Fruit fly (Drosophila melanogaster) whole organism, prepupa: ENCODE measurements around the gene Cralbp.

Experiments used
- CG10669 ChIP-seq: fragments of 200-800 bp; sonication (Bioruptor generic); optimal IDR thresholded peaks from 3 replicates; lab custom pipeline; 2018; ENCODE audit warnings: missing biosample characterization, mild to moderate bottlenecking, missing genetic modification characterization, moderate library complexity
- CG11762 ChIP-seq: fragments of 200-800 bp; sonication (Bioruptor generic); optimal IDR thresholded peaks from 3 replicates; lab custom pipeline; 2016; ENCODE audit warnings: missing biosample characterization, missing genetic modification characterization; ENCODE audit not compliant: insufficient read depth
- CG11902 ChIP-seq: fragments of 200-800 bp; sonication (Bioruptor generic); optimal IDR thresholded peaks from 3 replicates; lab custom pipeline; 2016; ENCODE audit warnings: missing biosample characterization, missing genetic modification characterization
- CG15336 ChIP-seq: fragments of 200-800 bp; sonication (Bioruptor generic); IDR thresholded peaks from 2 replicates; pipeline ENCODE4 v1.3.6; 2022; ENCODE audit warnings: missing biosample characterization, missing genetic modification characterization
- CG1621 ChIP-seq: fragments of 200-800 bp; sonication (Bioruptor generic); optimal IDR thresholded peaks from 3 replicates; lab custom pipeline; 2018; ENCODE audit warnings: missing biosample characterization, mild to moderate bottlenecking, missing genetic modification characterization
- CG16779 ChIP-seq: fragments of 200-800 bp; sonication (Bioruptor generic); optimal IDR thresholded peaks from 3 replicates; lab custom pipeline; 2017; ENCODE audit warnings: missing biosample characterization, mild to moderate bottlenecking, missing genetic modification characterization
- CG3032 ChIP-seq: fragments of 200-800 bp; optimal IDR thresholded peaks from 2 replicates; lab custom pipeline; 2019; ENCODE audit warnings: missing biosample characterization, mild to moderate bottlenecking, missing genetic modification characterization, moderate library complexity
- CG31627 ChIP-seq: fragments of 200-800 bp; sonication (Bioruptor generic); optimal IDR thresholded peaks from 3 replicates; lab custom pipeline; 2016; ENCODE audit warnings: missing biosample characterization, missing genetic modification characterization
- CG34406 ChIP-seq: fragments of 200-800 bp; sonication (Bioruptor generic); optimal IDR thresholded peaks from 3 replicates; lab custom pipeline; 2016; ENCODE audit warnings: missing biosample characterization, missing genetic modification characterization
- CG6163 ChIP-seq: fragments of 200-800 bp; sonication (Bioruptor generic); IDR thresholded peaks from 3 replicates; pipeline ENCODE4 v1.3.6; 2022; ENCODE audit warnings: missing biosample characterization, missing genetic modification characterization
- CG6792 ChIP-seq: fragments of 200-800 bp; sonication (Bioruptor generic); optimal IDR thresholded peaks from 3 replicates; lab custom pipeline; 2016; ENCODE audit warnings: missing biosample characterization, missing genetic modification characterization
- CG6854 ChIP-seq: fragments of 200-800 bp; sonication (Bioruptor generic); optimal IDR thresholded peaks from 2 replicates; lab custom pipeline; 2017; ENCODE audit warnings: missing biosample characterization, mild to moderate bottlenecking, missing genetic modification characterization
- CG7368 ChIP-seq: fragments of 200-800 bp; sonication (Bioruptor generic); optimal IDR thresholded peaks from 3 replicates; lab custom pipeline; 2016; ENCODE audit warnings: missing biosample characterization, missing genetic modification characterization
- CG8119 ChIP-seq: fragments of 200-800 bp; sonication (Bioruptor generic); IDR thresholded peaks from 3 replicates; pipeline ENCODE4 v1.3.6; 2022; ENCODE audit warnings: missing biosample characterization, missing genetic modification characterization
- CG8319 ChIP-seq: fragments of 200-800 bp; sonication (Bioruptor generic); optimal IDR thresholded peaks from 3 replicates; lab custom pipeline; 2016; ENCODE audit warnings: missing biosample characterization, missing genetic modification characterization
- CG8632 ChIP-seq: fragments of 200-800 bp; sonication (Bioruptor generic); optimal IDR thresholded peaks from 3 replicates; lab custom pipeline; 2016; ENCODE audit warnings: missing biosample characterization, missing genetic modification characterization
- Eip78C ChIP-seq: fragments of 200-800 bp; sonication (Bioruptor generic); peaks from one replicate; lab custom pipeline; 2016; ENCODE audit warnings: missing biosample characterization, missing genetic modification characterization
- Eip93F ChIP-seq: fragments of 200-800 bp; sonication (Bioruptor generic); optimal IDR thresholded peaks from 2 replicates; lab custom pipeline; 2016; ENCODE audit warnings: missing biosample characterization, mild to moderate bottlenecking, missing genetic modification characterization
- Ets21C ChIP-seq: fragments of 200-800 bp; sonication (Bioruptor generic); optimal IDR thresholded peaks from 3 replicates; lab custom pipeline; 2016; ENCODE audit warnings: missing biosample characterization, missing genetic modification characterization
- Ets96B ChIP-seq: fragments of 200-800 bp; optimal IDR thresholded peaks from 2 replicates; lab custom pipeline; 2019; ENCODE audit warnings: missing biosample characterization, mild to moderate bottlenecking, missing genetic modification characterization, moderate library complexity
- Hr39 ChIP-seq: fragments of 200-800 bp; sonication (Bioruptor generic); optimal IDR thresholded peaks from 2 replicates; lab custom pipeline; 2016; ENCODE audit warnings: missing biosample characterization, missing genetic modification characterization
- Hr4 ChIP-seq: fragments of 200-800 bp; sonication (Bioruptor generic); optimal IDR thresholded peaks from 3 replicates; lab custom pipeline; 2016; ENCODE audit warnings: missing biosample characterization, missing genetic modification characterization
- OdsH ChIP-seq: fragments of 200-800 bp; sonication (Bioruptor generic); optimal IDR thresholded peaks from 3 replicates; lab custom pipeline; 2016; ENCODE audit warnings: missing biosample characterization, missing genetic modification characterization
- Smox ChIP-seq: fragments of 200-800 bp; sonication (Bioruptor generic); optimal IDR thresholded peaks from 3 replicates; lab custom pipeline; 2016; ENCODE audit warnings: missing biosample characterization, missing genetic modification characterization
- Sox14 ChIP-seq: fragments of 200-800 bp; sonication (Bioruptor generic); optimal IDR thresholded peaks from 3 replicates; lab custom pipeline; 2016; ENCODE audit warnings: missing biosample characterization, missing genetic modification characterization
- Sox15 ChIP-seq: fragments of 200-800 bp; sonication (Bioruptor generic); optimal IDR thresholded peaks from 3 replicates; lab custom pipeline; 2016; ENCODE audit warnings: missing biosample characterization, missing genetic modification characterization
- achi ChIP-seq: fragments of 200-800 bp; sonication (Bioruptor generic); optimal IDR thresholded peaks from 3 replicates; lab custom pipeline; 2016; ENCODE audit warnings: missing biosample characterization, missing genetic modification characterization
- acj6 ChIP-seq: fragments of 200-800 bp; sonication (Bioruptor generic); optimal IDR thresholded peaks from 3 replicates; lab custom pipeline; 2016; ENCODE audit warnings: missing biosample characterization, missing genetic modification characterization
- cyc ChIP-seq: fragments of 200-800 bp; sonication (Bioruptor generic); optimal IDR thresholded peaks from 3 replicates; lab custom pipeline; 2016; ENCODE audit warnings: missing biosample characterization, missing genetic modification characterization
- dac ChIP-seq: fragments of 200-800 bp; sonication (Bioruptor generic); optimal IDR thresholded peaks from 2 replicates; lab custom pipeline; 2017; ENCODE audit warnings: missing biosample characterization, mild to moderate bottlenecking, missing genetic modification characterization
- eg ChIP-seq: fragments of 200-800 bp; sonication (Bioruptor generic); IDR thresholded peaks from 3 replicates; pipeline ENCODE4 v1.3.6; 2022; ENCODE audit warnings: missing biosample characterization, missing genetic modification characterization
- esn ChIP-seq: fragments of 200-800 bp; sonication (Bioruptor generic); optimal IDR thresholded peaks from 2 replicates; lab custom pipeline; 2016; ENCODE audit warnings: missing biosample characterization, mild to moderate bottlenecking, missing genetic modification characterization, moderate library complexity
- fd59A ChIP-seq: fragments of 200-800 bp; sonication (Bioruptor generic); optimal IDR thresholded peaks from 2 replicates; lab custom pipeline; 2017; ENCODE audit warnings: missing biosample characterization, mild to moderate bottlenecking, missing genetic modification characterization, missing genetic modification reagents
- fd85E ChIP-seq: fragments of 200-800 bp; sonication (Bioruptor generic); optimal IDR thresholded peaks from 3 replicates; lab custom pipeline; 2016; ENCODE audit warnings: missing biosample characterization, missing genetic modification characterization
- fkh ChIP-seq: fragments of 200-800 bp; sonication (Bioruptor generic); optimal IDR thresholded peaks from 3 replicates; lab custom pipeline; 2017; ENCODE audit warnings: missing biosample characterization, mild to moderate bottlenecking, missing genetic modification characterization, moderate library complexity
- lz ChIP-seq: fragments of 200-800 bp; sonication (Bioruptor generic); optimal IDR thresholded peaks from 3 replicates; lab custom pipeline; 2016; ENCODE audit warnings: missing biosample characterization, missing genetic modification characterization
- net ChIP-seq: fragments of 200-800 bp; sonication (Bioruptor generic); optimal IDR thresholded peaks from 3 replicates; lab custom pipeline; 2016; ENCODE audit warnings: missing biosample characterization, missing genetic modification characterization
- pdm3 ChIP-seq: fragments of 200-800 bp; sonication (Bioruptor generic); optimal IDR thresholded peaks from 3 replicates; lab custom pipeline; 2016; ENCODE audit warnings: missing biosample characterization, missing genetic modification characterization
- salr ChIP-seq, 2 experiments: fragments of 200-800 bp; sonication (Bioruptor generic); optimal IDR thresholded peaks; 3 replicates each; lab custom pipeline; 2016 to 2018; ENCODE audit warnings: missing biosample characterization in 2 of 2, missing genetic modification characterization in 2 of 2, mild to moderate bottlenecking in 1 of 2
- spab ChIP-seq: fragments of 200-800 bp; sonication (Bioruptor generic); optimal IDR thresholded peaks from 2 replicates; lab custom pipeline; 2017; ENCODE audit warnings: missing biosample characterization, mild to moderate bottlenecking, missing genetic modification characterization, missing genetic modification reagents
- ss ChIP-seq, 2 experiments: fragments of 200-800 bp; sonication (Bioruptor generic); optimal IDR thresholded peaks; 2 replicates in 1 of 2; 3 replicates in 1 of 2; lab custom pipeline; 2017 to 2018; ENCODE audit warnings: mild to moderate bottlenecking in 2 of 2, missing biosample characterization in 2 of 2, missing genetic modification characterization in 2 of 2, moderate library complexity in 1 of 2
- topi ChIP-seq: fragments of 200-800 bp; sonication (Bioruptor generic); optimal IDR thresholded peaks from 3 replicates; lab custom pipeline; 2016; ENCODE audit warnings: missing biosample characterization, missing genetic modification characterization

Cralbp gene

dm6 chr3L:5789663-5790062 is 3.1 kb upstream of the Cralbp start:
- TF ChIP-seq CG8632 (GFP tag; lab: Kevin White, UChicago): peak; percentile 24
- peak; percentile 34 for TF ChIP-seq CG3032 (tag; lab: Kevin White, UChicago)
- TF ChIP-seq CG7368: no peak
- TF ChIP-seq Eip78C (GFP tag; lab: Kevin White, UChicago): peak; percentile 86
- TF ChIP-seq Sox14 (GFP tag; lab: Kevin White, UChicago): no peak
- peak; percentile 36 for TF ChIP-seq topi (GFP tag; lab: Kevin White, UChicago)
- TF ChIP-seq salr (GFP tag; optimal IDR thresholded peaks at IDR 0.05; lab: Kevin White, UChicago): no peak
- no peak for TF ChIP-seq Ets21C (GFP tag; lab: Kevin White, UChicago)
- TF ChIP-seq CG31627 (GFP tag; lab: Kevin White, UChicago): peak; percentile 17
- no peak for TF ChIP-seq CG1621 (tag; lab: Kevin White, UChicago)
- TF ChIP-seq Hr39: peak; percentile 43
- no peak for TF ChIP-seq achi (GFP tag; lab: Kevin White, UChicago)
- peak; percentile 37 for TF ChIP-seq cyc
- no peak for TF ChIP-seq Ets96B (tag; lab: Kevin White, UChicago)
- TF ChIP-seq acj6: no peak
- peak; percentile 57 for TF ChIP-seq lz
- peak; percentile 27; the same call in 1 of the 2 replicates for TF ChIP-seq CG15336 (GFP tag; lab: Robert Waterston, UW)
- TF ChIP-seq CG16779 (tag; lab: Kevin White, UChicago): no peak
- TF ChIP-seq Hr4 (GFP tag; lab: Kevin White, UChicago): no peak
- peak; percentile 60 for TF ChIP-seq esn (GFP tag; lab: Kevin White, UChicago)

DNA sequence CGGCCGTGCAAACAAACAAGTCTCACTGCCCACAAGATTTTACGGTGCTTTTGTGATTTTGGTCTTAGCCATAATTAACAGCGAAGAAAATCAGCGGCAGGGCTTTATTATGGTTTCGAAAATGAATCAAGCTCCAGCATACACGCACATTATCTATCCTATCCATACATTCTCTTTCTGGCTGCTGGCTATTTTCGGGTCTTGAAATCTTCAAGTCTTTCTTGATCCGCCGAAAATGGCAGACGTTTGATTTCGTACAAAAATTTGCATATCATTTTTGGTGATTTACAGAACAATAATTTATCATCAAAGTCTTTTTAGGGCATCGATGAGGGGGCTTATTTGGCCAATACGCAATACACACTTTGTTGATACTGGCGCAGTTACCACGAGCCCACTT is 2.3 kb upstream of the Cralbp start:
- TF ChIP-seq Eip93F (GFP tag; lab: Kevin White, UChicago) (no peak), acj6 (no peak), pdm3 (GFP tag; lab: Kevin White, UChicago) (no peak), Hr39 (no peak), CG10669 (no peak), net (no peak), dac (GFP tag; lab: Kevin White, UChicago) (no peak), Sox14 (GFP tag; lab: Kevin White, UChicago) (no peak), CG6854 (GFP tag; lab: Kevin White, UChicago) (no peak)

- no peak for TF ChIP-seq esn (GFP tag; lab: Kevin White, UChicago)
- no peak for TF ChIP-seq CG34406 (GFP tag; lab: Kevin White, UChicago)
- no peak for TF ChIP-seq net
- no peak for TF ChIP-seq ss (GFP tag; optimal IDR thresholded peaks at IDR 0.05; lab: Kevin White, UChicago)
- no peak for TF ChIP-seq fd85E (GFP tag; lab: Kevin White, UChicago)
- no peak for TF ChIP-seq salr (GFP tag; optimal IDR thresholded peaks at IDR 0.05; lab: Kevin White, UChicago)
- no peak for TF ChIP-seq fd59A
- TF ChIP-seq eg: no peak
These were observed 958 bp upstream of the Cralbp start for dm6 chr3L:5787476-5787875.

dm6 chr3L:5785237-5786062 is 1.1 kb downstream of the Cralbp start:
- TF ChIP-seq CG6163 (GFP tag; lab: Robert Waterston, UW): no peak
- peak; percentile 44 for TF ChIP-seq fkh (GFP tag; lab: Kevin White, UChicago)
- no peak for TF ChIP-seq CG31627 (GFP tag; lab: Kevin White, UChicago)
- TF ChIP-seq CG10669: no peak
- no peak for TF ChIP-seq Sox15 (GFP tag; lab: Kevin White, UChicago)
- TF ChIP-seq Smox (GFP tag; lab: Kevin White, UChicago): no peak
- TF ChIP-seq CG8119 (GFP tag; lab: Robert Waterston, UW): peak; percentile 29; the same call in 1 of the 3 replicates
- TF ChIP-seq CG8319: no peak
- TF ChIP-seq CG11902 (GFP tag; lab: Kevin White, UChicago): no peak
- no peak for TF ChIP-seq CG11762 (GFP tag; lab: Kevin White, UChicago)
- peak; percentile 65 for TF ChIP-seq Eip78C (GFP tag; lab: Kevin White, UChicago)
- TF ChIP-seq Eip93F (GFP tag; lab: Kevin White, UChicago): no peak
- no peak for TF ChIP-seq Hr39
- TF ChIP-seq OdsH (GFP tag; lab: Kevin White, UChicago): no peak
- no peak for TF ChIP-seq spab (GFP tag; lab: Kevin White, UChicago)
- no peak for TF ChIP-seq dac (GFP tag; lab: Kevin White, UChicago)
- TF ChIP-seq CG6792 (GFP tag; lab: Kevin White, UChicago): no peak
- TF ChIP-seq CG15336 (GFP tag; lab: Robert Waterston, UW): 0 out of 2 replicates have a peak, but pooled peaks have one; percentile 37
